Fruit fly (Drosophila melanogaster) whole organism, wandering third instar larva: ENCODE data around the gene CG32650.
A peak's percentile ranks its signal among the peaks of the same experiment; 100 is the strongest.

Source experiments
- Abd-B ChIP-seq: fragments of >200 bp; optimal IDR thresholded peaks from 2 replicates; lab custom pipeline; 2017; ENCODE audit warnings: missing biosample characterization, missing genetic modification characterization
- CG32264 ChIP-seq: fragments of 200-800 bp; sonication (Bioruptor generic); optimal IDR thresholded peaks from 2 replicates; lab custom pipeline; 2016; ENCODE audit warnings: missing biosample characterization, missing genetic modification characterization
- CG9705 ChIP-seq: fragments of 200-800 bp; sonication (Bioruptor generic); optimal IDR thresholded peaks from 2 replicates; lab custom pipeline; 2018; ENCODE audit warnings: missing biosample characterization, mild to moderate bottlenecking, missing genetic modification characterization
- Dfd ChIP-seq: fragments of >200 bp; optimal IDR thresholded peaks from 2 replicates; lab custom pipeline; 2017; ENCODE audit warnings: missing biosample characterization, missing genetic modification characterization
- Dif ChIP-seq: fragments of 200-275, 200-300 bp; sonication (Bioruptor generic); optimal IDR thresholded peaks from 2 replicates; lab custom pipeline; 2018; ENCODE audit warnings: missing biosample characterization, missing genetic modification characterization; ENCODE audit not compliant: partially characterized antibody
- GATAd ChIP-seq: sonication (Bioruptor generic); optimal IDR thresholded peaks from 2 replicates; lab custom pipeline; 2016; ENCODE audit warnings: missing biosample characterization, missing genetic modification characterization
- Hnf4 ChIP-seq: fragments of 200-800 bp; sonication (Bioruptor generic); optimal IDR thresholded peaks from 2 replicates; lab custom pipeline; 2016; ENCODE audit warnings: missing biosample characterization, mild to moderate bottlenecking, missing genetic modification characterization
- Hr78 ChIP-seq: fragments of >200 bp; optimal IDR thresholded peaks from 2 replicates; lab custom pipeline; 2017; ENCODE audit warnings: missing biosample characterization, missing genetic modification characterization
- Hr83 ChIP-seq: fragments of 200-300 bp; sonication (Bioruptor generic); optimal IDR thresholded peaks from 2 replicates; lab custom pipeline; 2016; ENCODE audit warnings: missing biosample characterization, mild to moderate bottlenecking, missing genetic modification characterization, moderate library complexity; ENCODE audit not compliant: poor library complexity, severe bottlenecking
- Jra ChIP-seq: sonication (Bioruptor generic); optimal IDR thresholded peaks from 2 replicates; lab custom pipeline; 2016; ENCODE audit warnings: missing biosample characterization, missing genetic modification characterization
- Mio ChIP-seq: sonication (Bioruptor generic); optimal IDR thresholded peaks from 2 replicates; lab custom pipeline; 2016; ENCODE audit warnings: missing biosample characterization, missing genetic modification characterization
- Myc ChIP-seq: fragments of >200 bp; optimal IDR thresholded peaks from 2 replicates; lab custom pipeline; 2017
- N ChIP-seq: fragments of >200 bp; optimal IDR thresholded peaks from 2 replicates; lab custom pipeline; 2018; ENCODE audit warnings: missing biosample characterization, missing external identifiers, missing genetic modification characterization
- OdsH ChIP-seq: fragments of 200-800 bp; sonication (Bioruptor generic); optimal IDR thresholded peaks from 2 replicates; lab custom pipeline; 2016; ENCODE audit warnings: missing biosample characterization, mild to moderate bottlenecking, missing genetic modification characterization
- Rel ChIP-seq, 2 experiments: fragments of 200-800 bp; sonication (Bioruptor generic) in 1 of 2; optimal IDR thresholded peaks; 2 replicates in 1 of 2; 3 replicates in 1 of 2; lab custom pipeline; 2016 to 2019; ENCODE audit warnings: mild to moderate bottlenecking in 2 of 2, missing biosample characterization in 2 of 2, missing genetic modification characterization in 2 of 2, moderate library complexity in 1 of 2
- Sp1 ChIP-seq: fragments of 200-800 bp; sonication (Bioruptor generic); optimal IDR thresholded peaks from 3 replicates; lab custom pipeline; 2019; ENCODE audit warnings: missing biosample characterization, mild to moderate bottlenecking, missing genetic modification characterization, moderate library complexity
- Vsx2 ChIP-seq: fragments of 200-300, 225-300 bp; sonication (Bioruptor generic); optimal IDR thresholded peaks from 2 replicates; lab custom pipeline; 2018; ENCODE audit warnings: missing biosample characterization, missing genetic modification characterization; ENCODE audit not compliant: partially characterized antibody
- br ChIP-seq: fragments of 200-800 bp; sonication (Bioruptor generic); optimal IDR thresholded peaks from 2 replicates; lab custom pipeline; 2016; ENCODE audit warnings: missing biosample characterization, missing genetic modification characterization
- brk ChIP-seq: fragments of 200-800 bp; sonication (Bioruptor generic); optimal IDR thresholded peaks from 2 replicates; lab custom pipeline; 2016; ENCODE audit warnings: missing biosample characterization, mild to moderate bottlenecking, missing genetic modification characterization
- dl ChIP-seq, 2 experiments: fragments of 175-275, 200-275 bp in 1 of 2; fragments of 200-275 bp in 1 of 2; sonication (Bioruptor generic); optimal IDR thresholded peaks; lab custom pipeline; 2018; ENCODE audit warnings: mild to moderate bottlenecking in 2 of 2, missing biosample characterization in 2 of 2, missing genetic modification characterization in 2 of 2, moderate library complexity in 2 of 2; ENCODE audit not compliant: partially characterized antibody in 2 of 2, insufficient read depth in 1 of 2
- dmrt93B ChIP-seq: fragments of 200-800 bp; sonication (Bioruptor generic); optimal IDR thresholded peaks from 2 replicates; lab custom pipeline; 2018; ENCODE audit warnings: missing biosample characterization, mild to moderate bottlenecking, missing genetic modification characterization
- dsf ChIP-seq: sonication (Bioruptor generic); optimal IDR thresholded peaks from 2 replicates; lab custom pipeline; 2016; ENCODE audit warnings: missing biosample characterization, missing genetic modification characterization, borderline replicate concordance
- ey ChIP-seq: fragments of 200-800 bp; sonication (Bioruptor generic); optimal IDR thresholded peaks from 2 replicates; lab custom pipeline; 2016; ENCODE audit warnings: missing biosample characterization, missing genetic modification characterization
- foxo ChIP-seq, 2 experiments: fragments of 200-800 bp; sonication (Bioruptor generic); optimal IDR thresholded peaks; 2 replicates in 1 of 2; 3 replicates in 1 of 2; lab custom pipeline; 2016 to 2017; ENCODE audit warnings: missing biosample characterization in 2 of 2, missing genetic modification characterization in 2 of 2
- h ChIP-seq: fragments of 200-800 bp; sonication (Bioruptor generic); optimal IDR thresholded peaks from 3 replicates; lab custom pipeline; 2016; ENCODE audit warnings: missing biosample characterization, mild to moderate bottlenecking, missing genetic modification characterization
- lola ChIP-seq: fragments of >200 bp; optimal IDR thresholded peaks from 2 replicates; lab custom pipeline; 2017; ENCODE audit warnings: missing biosample characterization, missing genetic modification characterization
- pan ChIP-seq: fragments of >200 bp; optimal IDR thresholded peaks from 2 replicates; lab custom pipeline; 2017
- psq ChIP-seq: fragments of 200-800 bp; sonication (Bioruptor generic); optimal IDR thresholded peaks from 3 replicates; lab custom pipeline; 2017; ENCODE audit warnings: missing biosample characterization, mild to moderate bottlenecking, missing genetic modification characterization, moderate library complexity
- sage ChIP-seq: fragments of 200-800 bp; sonication (Bioruptor generic); optimal IDR thresholded peaks from 2 replicates; lab custom pipeline; 2016; ENCODE audit warnings: missing biosample characterization, mild to moderate bottlenecking, missing genetic modification characterization
- sv ChIP-seq: fragments of 200-800 bp; sonication (Bioruptor generic); optimal IDR thresholded peaks from 3 replicates; lab custom pipeline; 2016; ENCODE audit warnings: missing biosample characterization, missing genetic modification characterization
- tai ChIP-seq: sonication (Bioruptor generic); optimal IDR thresholded peaks from 2 replicates; lab custom pipeline; 2016; ENCODE audit warnings: missing biosample characterization, missing genetic modification characterization
- woc ChIP-seq: sonication (Bioruptor generic); optimal IDR thresholded peaks from 2 replicates; lab custom pipeline; 2016; ENCODE audit warnings: missing biosample characterization, mild to moderate bottlenecking, missing genetic modification characterization

The CG32650 gene

DNA sequence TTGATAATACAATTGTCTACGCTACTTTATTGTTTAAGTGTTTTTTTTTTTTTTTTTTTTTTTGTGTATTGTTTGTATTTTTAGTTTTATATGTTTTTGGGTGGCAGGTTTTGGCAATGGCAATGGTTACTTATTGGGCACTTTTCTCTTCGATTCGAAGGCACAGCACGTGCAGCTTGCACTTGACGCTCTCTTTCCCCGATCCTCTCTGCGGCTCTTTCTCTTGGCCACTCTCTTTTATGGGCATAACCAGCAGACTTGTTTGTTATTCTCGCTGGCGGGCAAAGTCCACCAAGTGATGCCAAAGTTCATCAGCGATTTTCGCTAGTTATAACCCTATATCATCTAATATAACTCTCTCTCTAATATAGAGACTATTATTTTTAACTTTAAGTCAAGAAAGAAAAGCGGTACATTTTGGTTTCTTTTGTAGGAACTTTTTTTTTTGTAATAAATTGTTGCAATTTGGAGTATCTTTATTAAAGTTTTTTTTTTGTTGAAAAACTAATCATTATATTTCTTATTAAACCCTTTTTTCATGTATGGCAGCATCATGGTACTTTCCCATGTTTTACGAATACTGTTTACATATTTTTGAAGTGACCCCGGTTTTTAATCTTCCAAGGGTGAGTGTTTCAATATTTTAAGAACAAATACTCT, 8.2 kb downstream of the CG32650 start:
- peak; percentile 55 for TF ChIP-seq Dif
- peak; percentile 57 for TF ChIP-seq Hnf4 (GFP tag; lab: Kevin White, UChicago)
- peak; percentile 34 to 67 for TF ChIP-seq dl (GFP tag; optimal IDR thresholded peaks at IDR 0.05; lab: Kevin White, UChicago; ENCODE audit: insufficient read depth in 1 of 2, partially characterized antibody in 2 of 2)
- TF ChIP-seq tai (GFP tag; lab: Kevin White, UChicago), result no peak
- no peak for TF ChIP-seq Rel (GFP tag; optimal IDR thresholded peaks at IDR 0.05; lab: Kevin White, UChicago)
- TF ChIP-seq Rel (tag; optimal IDR thresholded peaks at IDR 0.05; lab: Kevin White, UChicago), result peak; percentile 79

DNA sequence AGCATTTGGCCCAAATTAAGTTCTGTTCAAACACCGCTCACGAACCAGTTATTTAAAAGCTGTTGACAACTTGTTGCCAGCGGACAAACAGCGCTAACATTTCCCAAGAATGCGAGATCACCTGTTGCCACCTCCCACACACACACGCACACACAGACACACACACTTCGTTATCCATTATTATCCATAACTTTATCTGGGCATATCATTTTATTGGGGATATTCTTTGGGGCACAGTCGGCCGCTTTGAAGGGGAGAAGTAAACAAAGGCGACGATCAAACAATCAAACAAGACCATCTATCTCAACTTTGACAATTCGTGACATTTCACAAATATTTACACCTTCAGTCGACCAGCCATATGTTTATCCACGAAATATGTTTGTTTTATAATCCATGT, 9.4 kb downstream of the CG32650 start:
- TF ChIP-seq tai (GFP tag; lab: Kevin White, UChicago) (no peak), Jra (GFP tag; lab: Kevin White, UChicago) (no peak), brk (GFP tag; lab: Kevin White, UChicago) (no peak), Dfd (peak; percentile 14), Abd-B (GFP tag; lab: Kevin White, UChicago) (no peak), psq (GFP tag; lab: Kevin White, UChicago) (no peak), woc (no peak)

DNA sequence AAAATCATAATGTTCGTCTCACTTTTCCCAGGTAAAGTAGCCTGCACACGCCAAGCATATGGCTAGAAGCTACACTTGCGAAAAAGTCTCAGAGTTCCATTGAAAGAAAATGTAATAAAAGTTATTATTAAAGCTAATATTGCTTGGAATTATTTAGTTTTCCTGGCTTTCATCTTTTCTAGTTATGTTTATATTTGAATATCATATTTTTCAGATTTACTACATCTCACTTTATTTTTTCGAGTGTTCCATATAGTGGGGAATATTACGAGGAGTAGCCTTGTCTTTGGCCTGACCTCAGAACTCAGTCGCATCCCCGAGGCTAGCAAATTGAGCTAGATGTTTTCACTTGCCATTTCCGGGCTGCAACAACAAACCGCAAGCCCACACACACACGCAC, 10.9 kb downstream of the CG32650 start:
- TF ChIP-seq Myc (no peak), dl (GFP tag; optimal IDR thresholded peaks at IDR 0.05; lab: Kevin White, UChicago; ENCODE audit: insufficient read depth in 1 of 2, partially characterized antibody in 2 of 2) (no peak), Vsx2 (no peak), Dfd (no peak), br (GFP tag; lab: Kevin White, UChicago) (no peak), foxo (GFP tag; optimal IDR thresholded peaks at IDR 0.05; lab: Kevin White, UChicago) (no peak), Sp1 (GFP tag; lab: Kevin White, UChicago) (no peak), Hr83 (GFP tag; lab: Kevin White, UChicago) (no peak), Hnf4 (GFP tag; lab: Kevin White, UChicago) (no peak), N (GFP tag; lab: Kevin White, UChicago) (no peak), dmrt93B (no peak), psq (GFP tag; lab: Kevin White, UChicago) (no peak), h (GFP tag; lab: Kevin White, UChicago) (no peak), ey (no peak), Abd-B (GFP tag; lab: Kevin White, UChicago) (no peak), Hr78 (GFP tag; lab: Kevin White, UChicago) (no peak), Mio (no peak), lola (GFP tag; lab: Kevin White, UChicago) (no peak), GATAd (GFP tag; lab: Kevin White, UChicago) (no peak), woc (no peak)

DNA sequence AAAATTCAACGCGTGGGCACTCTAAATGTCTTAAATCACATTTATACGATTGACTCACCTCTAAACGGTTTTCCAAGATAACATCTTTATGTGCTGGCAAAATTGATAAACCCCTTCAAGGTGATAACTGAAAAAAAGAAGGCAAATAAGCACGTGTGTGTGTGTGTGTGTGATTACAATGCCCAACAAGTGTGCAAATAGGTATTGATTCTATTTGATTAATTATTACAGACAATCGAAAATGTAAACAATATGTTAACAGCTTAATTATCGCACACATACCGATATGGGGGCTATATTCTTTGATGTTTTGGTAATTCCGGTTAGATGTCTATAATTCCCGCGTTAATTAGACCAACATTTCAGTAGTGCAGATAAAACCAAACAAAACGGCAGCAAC, 11.9 kb downstream of the CG32650 start:
- TF ChIP-seq Dif (no peak), Dfd (no peak), pan (lab: Kevin White, UChicago) (no peak), OdsH (GFP tag; lab: Kevin White, UChicago) (no peak), sv (GFP tag; lab: Kevin White, UChicago) (no peak), foxo (GFP tag; optimal IDR thresholded peaks at IDR 0.05; lab: Kevin White, UChicago) (no peak), N (GFP tag; lab: Kevin White, UChicago) (no peak), Jra (GFP tag; lab: Kevin White, UChicago) (no peak), sage (GFP tag; lab: Kevin White, UChicago) (no peak), lola (GFP tag; lab: Kevin White, UChicago) (no peak), CG32264 (GFP tag; lab: Kevin White, UChicago) (no peak), CG9705 (no peak), Abd-B (GFP tag; lab: Kevin White, UChicago) (no peak), dsf (GFP tag; lab: Kevin White, UChicago) (no peak), Hr78 (GFP tag; lab: Kevin White, UChicago) (no peak), Vsx2 (no peak), Hr83 (GFP tag; lab: Kevin White, UChicago) (no peak), GATAd (GFP tag; lab: Kevin White, UChicago) (no peak)
